Fruit fly (Drosophila melanogaster): ENCODE data around the gene promL.
A peak's percentile ranks its signal among the peaks of the same experiment; 100 is the strongest.

The promL gene

dm6 chr3L:3090581-3091345 is 36.8 kb downstream of the promL start (continued):
- TF ChIP-seq CG11294 (GFP tag; IDR thresholded peaks at IDR 0.05) (no peak), Hr39 (GFP tag; optimal IDR thresholded peaks at IDR 0.05) (no peak), Gug (GFP tag; IDR thresholded peaks at IDR 0.05) (no peak), CG16779 (tag; optimal IDR thresholded peaks at IDR 0.05) (no peak), Blimp-1 (GFP tag; optimal IDR thresholded peaks at IDR 0.05) (no peak), Smox (GFP tag; optimal IDR thresholded peaks at IDR 0.05) (no peak), Ets21C (GFP tag; optimal IDR thresholded peaks at IDR 0.05) (no peak), Lpt (GFP tag; optimal IDR thresholded peaks at IDR 0.05) (no peak), CG8632 (GFP tag; optimal IDR thresholded peaks at IDR 0.05) (no peak), salr (GFP tag; optimal IDR thresholded peaks at IDR 0.05) (no peak), achi (GFP tag; optimal IDR thresholded peaks at IDR 0.05) (no peak), CG8319 (GFP tag; optimal IDR thresholded peaks at IDR 0.05) (no peak), vri (GFP tag; optimal IDR thresholded peaks at IDR 0.05) (peak; percentile 25), CG3032 (tag; optimal IDR thresholded peaks at IDR 0.05) (peak; percentile 7), OdsH (GFP tag; optimal IDR thresholded peaks at IDR 0.05) (no peak), CG11762 (GFP tag; optimal IDR thresholded peaks at IDR 0.05; ENCODE audit: insufficient read depth) (no peak), CG6163 (GFP tag; IDR thresholded peaks at IDR 0.05) (peak; percentile 48; the same call in 1 of the 3 replicates), Hr4 (GFP tag; optimal IDR thresholded peaks at IDR 0.05) (no peak), CG7368 (GFP tag; optimal IDR thresholded peaks at IDR 0.05) (no peak), esn (GFP tag; optimal IDR thresholded peaks at IDR 0.05) (peak; percentile 63), Sox102F (GFP tag; optimal IDR thresholded peaks at IDR 0.05) (no peak), CG9139 (GFP tag; optimal IDR thresholded peaks at IDR 0.05) (no peak), CG10631 (GFP tag; optimal IDR thresholded peaks at IDR 0.05) (peak; percentile 16), cyc (GFP tag; optimal IDR thresholded peaks at IDR 0.05) (peak; percentile 43), CG1621 (tag; optimal IDR thresholded peaks at IDR 0.05) (no peak), CG6792 (GFP tag; optimal IDR thresholded peaks at IDR 0.05) (peak; percentile 17), CG11902 (GFP tag; optimal IDR thresholded peaks at IDR 0.05) (no peak), CG15336 (GFP tag; IDR thresholded peaks at IDR 0.05) (0 out of 2 replicates have a peak, but pooled peaks have one; percentile 25), CG6854 (GFP tag; optimal IDR thresholded peaks at IDR 0.05) (peak; percentile 5), CG4318 (GFP tag; optimal IDR thresholded peaks at IDR 0.05) (no peak), dsx (GFP tag; optimal IDR thresholded peaks at IDR 0.05; ENCODE audit: poor library complexity, severe bottlenecking) (peak; percentile 50), spab (GFP tag; optimal IDR thresholded peaks at IDR 0.05) (no peak), Ets96B (tag; optimal IDR thresholded peaks at IDR 0.05) (no peak), ss (GFP tag; optimal IDR thresholded peaks at IDR 0.05) (no peak), Eip93F (GFP tag; optimal IDR thresholded peaks at IDR 0.05) (peak; percentile 38)

DNA sequence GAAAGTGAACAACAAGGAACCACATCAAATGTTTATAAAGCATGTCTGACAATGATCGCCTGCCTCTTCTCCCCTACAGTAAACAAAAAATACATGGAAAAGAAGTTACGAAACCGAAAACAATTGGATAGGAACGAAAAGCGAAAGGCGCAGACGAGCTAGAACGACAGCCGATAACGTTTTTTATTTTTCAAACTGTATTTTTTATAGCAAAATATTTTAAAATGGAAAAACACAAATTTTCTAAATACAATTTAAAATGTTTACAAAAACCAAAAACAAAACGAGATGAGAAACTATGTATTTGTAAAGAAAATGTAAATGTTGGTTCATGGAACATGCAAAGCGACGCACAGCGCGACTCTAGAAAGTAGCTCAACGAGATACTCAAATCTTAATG is 38.5 kb downstream of the promL start:
- TF ChIP-seq eg (GFP tag; IDR thresholded peaks at IDR 0.05) = no peak
- TF ChIP-seq CG6792 (GFP tag; optimal IDR thresholded peaks at IDR 0.05) = no peak
- no peak for TF ChIP-seq CG11762 (GFP tag; optimal IDR thresholded peaks at IDR 0.05; ENCODE audit: insufficient read depth)
- TF ChIP-seq spab (GFP tag; optimal IDR thresholded peaks at IDR 0.05) = no peak

- TF ChIP-seq CG31627 (GFP tag; optimal IDR thresholded peaks at IDR 0.05) (no peak), vri (GFP tag; optimal IDR thresholded peaks at IDR 0.05) (peak; percentile 48), fkh (GFP tag; optimal IDR thresholded peaks at IDR 0.05) (peak; percentile 92)
Measured at dm6 chr3L:3083329-3084083, 44.0 kb downstream of the promL start.
